Fruit fly (Drosophila melanogaster) whole organism, prepupa: Measurements from ENCODE around the gene Cypl.

Experiments used
- CG10669 ChIP-seq: fragments of 200-800 bp; sonication (Bioruptor generic); optimal IDR thresholded peaks from 3 replicates; lab custom pipeline; 2018; ENCODE audit warnings: missing biosample characterization, mild to moderate bottlenecking, missing genetic modification characterization, moderate library complexity
- CG11902 ChIP-seq: fragments of 200-800 bp; sonication (Bioruptor generic); optimal IDR thresholded peaks from 3 replicates; lab custom pipeline; 2016; ENCODE audit warnings: missing biosample characterization, missing genetic modification characterization
- CG1621 ChIP-seq: fragments of 200-800 bp; sonication (Bioruptor generic); optimal IDR thresholded peaks from 3 replicates; lab custom pipeline; 2018; ENCODE audit warnings: missing biosample characterization, mild to moderate bottlenecking, missing genetic modification characterization
- CG6276 ChIP-seq: fragments of 200-800 bp; sonication (Bioruptor generic); optimal IDR thresholded peaks from 2 replicates; lab custom pipeline; 2017; ENCODE audit warnings: missing biosample characterization, mild to moderate bottlenecking, missing genetic modification characterization
- Eip78C ChIP-seq: fragments of 200-800 bp; sonication (Bioruptor generic); peaks from one replicate; lab custom pipeline; 2016; ENCODE audit warnings: missing biosample characterization, missing genetic modification characterization
- Ets21C ChIP-seq: fragments of 200-800 bp; sonication (Bioruptor generic); optimal IDR thresholded peaks from 3 replicates; lab custom pipeline; 2016; ENCODE audit warnings: missing biosample characterization, missing genetic modification characterization
- Ets96B ChIP-seq: fragments of 200-800 bp; optimal IDR thresholded peaks from 2 replicates; lab custom pipeline; 2019; ENCODE audit warnings: missing biosample characterization, mild to moderate bottlenecking, missing genetic modification characterization, moderate library complexity
- lz ChIP-seq: fragments of 200-800 bp; sonication (Bioruptor generic); optimal IDR thresholded peaks from 3 replicates; lab custom pipeline; 2016; ENCODE audit warnings: missing biosample characterization, missing genetic modification characterization
- spab ChIP-seq: fragments of 200-800 bp; sonication (Bioruptor generic); optimal IDR thresholded peaks from 2 replicates; lab custom pipeline; 2017; ENCODE audit warnings: missing biosample characterization, mild to moderate bottlenecking, missing genetic modification characterization, missing genetic modification reagents
- topi ChIP-seq: fragments of 200-800 bp; sonication (Bioruptor generic); optimal IDR thresholded peaks from 3 replicates; lab custom pipeline; 2016; ENCODE audit warnings: missing biosample characterization, missing genetic modification characterization

- TF ChIP-seq spab (GFP tag; lab: Kevin White, UChicago) (no peak), Eip78C (GFP tag; lab: Kevin White, UChicago) (no peak), CG10669 (GFP tag; lab: Kevin White, UChicago) (no peak), CG6276 (GFP tag; lab: Kevin White, UChicago) (no peak), lz (no peak), CG1621 (tag; lab: Kevin White, UChicago) (no peak), Ets96B (tag; lab: Kevin White, UChicago) (no peak), Ets21C (no peak), CG11902 (GFP tag; lab: Kevin White, UChicago) (no peak), topi (GFP tag; lab: Kevin White, UChicago) (no peak)
Observed at dm6 chr3L:552446-552845, 9.7 kb upstream of the Cypl start.
